Worm (Caenorhabditis elegans) whole organism, L4 larva: ENCODE data around the gene nlp-68.

Experiments
- F26F4.8 ChIP-seq: fragments of 200-800 bp; sonication (Bioruptor generic); conservative IDR thresholded peaks from 2 replicates; pipeline ENCODE4 v1.3.6; 2022; ENCODE audit warnings: missing genetic modification characterization, missing compliant biosample characterization
- F44E2.7 ChIP-seq: fragments of 200-800 bp; sonication (Bioruptor generic); IDR thresholded peaks from 2 replicates; pipeline ENCODE4 v2.1.2; 2022; ENCODE audit warnings: missing genetic modification characterization, missing compliant biosample characterization
- T20F7.1 ChIP-seq: fragments of 200-800 bp; sonication (Bioruptor generic); optimal IDR thresholded peaks from 2 replicates; lab custom pipeline; 2018; ENCODE audit warnings: mild to moderate bottlenecking, missing genetic modification characterization, missing compliant biosample characterization
- T26A8.4 ChIP-seq: fragments of 200-800 bp; sonication (Bioruptor generic); IDR thresholded peaks from 2 replicates; pipeline ENCODE4 v1.3.6; 2022; ENCODE audit warnings: missing genetic modification characterization, missing compliant biosample characterization
- Y48G9A.11 ChIP-seq: fragments of 200-800 bp; sonication (Bioruptor generic); IDR thresholded peaks from 2 replicates; pipeline ENCODE4 v1.3.6; 2022; ENCODE audit warnings: missing genetic modification reagents, missing genetic modification characterization, missing compliant biosample characterization
- Y5F2A.4 ChIP-seq: fragments of 200-800 bp; sonication (Bioruptor generic); optimal IDR thresholded peaks from 2 replicates; lab custom pipeline; 2018; ENCODE audit warnings: mild to moderate bottlenecking, missing genetic modification characterization, missing compliant biosample characterization
- aha-1 ChIP-seq: fragments of 150-350 bp; peaks from one replicate; lab custom pipeline; 2014; ENCODE audit warnings: missing biosample characterization, missing genetic modification characterization
- ama-1 ChIP-seq: fragments of 150-350 bp; optimal IDR thresholded peaks from 2 replicates; lab custom pipeline; 2014; ENCODE audit warnings: inconsistent platforms, mixed read lengths
- arid-1 ChIP-seq: fragments of 200-800 bp; sonication (Bioruptor generic); conservative IDR thresholded peaks from 2 replicates; pipeline ENCODE4 v1.3.6; 2022; ENCODE audit warnings: missing genetic modification reagents, missing genetic modification characterization, missing compliant biosample characterization
- ceh-62 ChIP-seq: sonication (generic microtip); optimal IDR thresholded peaks from 2 replicates; lab custom pipeline; 2017; ENCODE audit warnings: missing biosample characterization, missing genetic modification characterization
- ceh-82 ChIP-seq: sonication (generic microtip); optimal IDR thresholded peaks from 2 replicates; lab custom pipeline; 2017; ENCODE audit warnings: missing biosample characterization, missing genetic modification characterization
- daf-16 ChIP-seq, 3 experiments: sonication (generic microtip); optimal IDR thresholded peaks; 2 replicates each; lab custom pipeline; 2016 to 2017; ENCODE audit warnings: missing genetic modification characterization in 3 of 3, missing genetic modification reagents in 3 of 3, mild to moderate bottlenecking in 2 of 3, missing compliant biosample characterization in 2 of 3, missing biosample characterization in 1 of 3, moderate library complexity in 1 of 3
- egl-27 ChIP-seq: sonication (generic microtip); optimal IDR thresholded peaks from 3 replicates; lab custom pipeline; 2017; ENCODE audit warnings: missing biosample characterization, missing genetic modification reagents, missing genetic modification characterization
- hlh-11 ChIP-seq: fragments of 200-800 bp; sonication (Bioruptor generic); optimal IDR thresholded peaks from 2 replicates; lab custom pipeline; 2018; ENCODE audit warnings: mild to moderate bottlenecking, missing genetic modification characterization, missing compliant biosample characterization
- hlh-30 ChIP-seq: sonication (generic microtip); optimal IDR thresholded peaks from 2 replicates; lab custom pipeline; 2017; ENCODE audit warnings: antibody characterized with exemption, mild to moderate bottlenecking, missing genetic modification characterization, missing compliant biosample characterization; ENCODE audit not compliant: insufficient read depth
- lin-1 ChIP-seq: fragments of 200-800 bp; sonication (Bioruptor generic); IDR thresholded peaks from 2 replicates; pipeline ENCODE4 v1.3.6; 2022; ENCODE audit warnings: missing genetic modification reagents, missing genetic modification characterization, missing compliant biosample characterization
- lin-39 ChIP-seq: fragments of 150-350 bp; optimal IDR thresholded peaks from 2 replicates; lab custom pipeline; 2014; ENCODE audit warnings: missing biosample characterization, missing genetic modification reagents, missing genetic modification characterization
- lsy-2 ChIP-seq, 2 experiments: fragments of 150-350 bp in 1 of 2; sonication (generic microtip) in 1 of 2; optimal IDR thresholded peaks; 2 replicates each; lab custom pipeline; 2014 to 2017; ENCODE audit warnings: missing biosample characterization in 2 of 2, missing genetic modification characterization in 2 of 2
- madf-5 ChIP-seq, 2 experiments: fragments of 200-800 bp; sonication (Bioruptor generic); IDR thresholded peaks; 2 replicates each; pipeline ENCODE4 v1.3.6; 2022; ENCODE audit warnings: missing compliant biosample characterization in 2 of 2, missing genetic modification characterization in 2 of 2
- madf-9 ChIP-seq: fragments of 200-800 bp; sonication (Bioruptor generic); conservative IDR thresholded peaks from 2 replicates; pipeline ENCODE4 v1.3.6; 2022; ENCODE audit warnings: missing genetic modification reagents, missing genetic modification characterization, missing compliant biosample characterization
- mdl-1 ChIP-seq, 2 experiments: fragments of 150-350 bp in 1 of 2; sonication (generic microtip) in 1 of 2; optimal IDR thresholded peaks; 2 replicates each; lab custom pipeline; 2014 to 2017; ENCODE audit warnings: missing biosample characterization in 2 of 2, missing genetic modification characterization in 2 of 2
- mdt-29 ChIP-seq: fragments of 200-800 bp; sonication (Bioruptor generic); IDR thresholded peaks from 2 replicates; pipeline ENCODE4 v1.3.6; 2022; ENCODE audit warnings: missing genetic modification reagents, missing genetic modification characterization, missing compliant biosample characterization
- mep-1 ChIP-seq: fragments of 150-350 bp; sonication (generic microtip); optimal IDR thresholded peaks from 3 replicates; lab custom pipeline; 2014; ENCODE audit warnings: missing biosample characterization, missing genetic modification characterization
- mxl-3 ChIP-seq: fragments of 200-800 bp; sonication (Bioruptor generic); optimal IDR thresholded peaks from 2 replicates; lab custom pipeline; 2018; ENCODE audit warnings: mild to moderate bottlenecking, missing genetic modification characterization, missing compliant biosample characterization
- nhr-10 ChIP-seq: fragments of 150-350 bp; optimal IDR thresholded peaks from 2 replicates; lab custom pipeline; 2014; ENCODE audit warnings: missing biosample characterization, missing genetic modification characterization
- nhr-11 ChIP-seq: fragments of 150-350 bp; optimal IDR thresholded peaks from 2 replicates; lab custom pipeline; 2014; ENCODE audit warnings: missing biosample characterization, missing genetic modification characterization
- nhr-111 ChIP-seq: fragments of 200-800 bp; sonication (Bioruptor generic); optimal IDR thresholded peaks from 2 replicates; lab custom pipeline; 2018; ENCODE audit warnings: mild to moderate bottlenecking, missing genetic modification characterization, missing compliant biosample characterization
- nhr-28 ChIP-seq: fragments of 150-350 bp; optimal IDR thresholded peaks from 2 replicates; lab custom pipeline; 2014; ENCODE audit warnings: missing biosample characterization, missing genetic modification characterization
- nhr-48 ChIP-seq: sonication (generic microtip); optimal IDR thresholded peaks from 2 replicates; lab custom pipeline; 2016; ENCODE audit warnings: mild to moderate bottlenecking, missing genetic modification characterization, missing compliant biosample characterization
- nhr-6 ChIP-seq: fragments of 150-350 bp; optimal IDR thresholded peaks from 2 replicates; lab custom pipeline; 2014; ENCODE audit warnings: missing biosample characterization, missing genetic modification characterization
- nhr-77 ChIP-seq: fragments of 150-350 bp; optimal IDR thresholded peaks from 2 replicates; lab custom pipeline; 2014; ENCODE audit warnings: missing biosample characterization, missing genetic modification characterization
- pha-4 ChIP-seq, 2 experiments: fragments of 150-350 bp in 1 of 2; fragments of 200-800 bp in 1 of 2; sonication (Bioruptor generic) in 1 of 2; IDR thresholded peaks in 1 of 2; optimal IDR thresholded peaks in 1 of 2; 2 replicates each; pipeline versions ENCODE4 v1.3.6 to Lab custom; 2014 to 2022; ENCODE audit warnings: missing genetic modification characterization in 2 of 2, missing genetic modification reagents in 2 of 2, missing biosample characterization in 1 of 2, missing compliant biosample characterization in 1 of 2
- php-3 ChIP-seq: fragments of 200-800 bp; sonication (Bioruptor generic); IDR thresholded peaks from 2 replicates; pipeline ENCODE4 v1.3.6; 2022; ENCODE audit warnings: missing genetic modification reagents, missing genetic modification characterization, missing compliant biosample characterization
- rbr-2 ChIP-seq: sonication (generic microtip); optimal IDR thresholded peaks from 2 replicates; lab custom pipeline; 2016; ENCODE audit warnings: missing genotype, missing genetic modification characterization, missing compliant biosample characterization
- snpc-1.2 ChIP-seq: fragments of 200-800 bp; sonication (Bioruptor generic); IDR thresholded peaks from 2 replicates; pipeline ENCODE4 v1.3.6; 2022; ENCODE audit warnings: missing genetic modification reagents, missing genetic modification characterization, missing compliant biosample characterization
- tra-1 ChIP-seq: fragments of 200-800 bp; sonication (Bioruptor generic); IDR thresholded peaks from 2 replicates; pipeline ENCODE4 v1.3.6; 2022; ENCODE audit warnings: missing genetic modification reagents, missing genetic modification characterization, missing compliant biosample characterization
- zag-1 ChIP-seq: fragments of 150-350 bp; optimal IDR thresholded peaks from 2 replicates; lab custom pipeline; 2014; ENCODE audit warnings: missing biosample characterization, missing genetic modification characterization
- zfp-3 ChIP-seq: fragments of 200-800 bp; sonication (Bioruptor generic); conservative IDR thresholded peaks from 2 replicates; pipeline ENCODE4 v1.3.6; 2022; ENCODE audit warnings: missing genetic modification reagents, missing genetic modification characterization, missing compliant biosample characterization
- zip-2 ChIP-seq: fragments of 150-350 bp; optimal IDR thresholded peaks from 2 replicates; lab custom pipeline; 2014; ENCODE audit warnings: missing biosample characterization, missing genetic modification characterization

Gene nlp-68

ce11 chrIII:10537558-10537957, 1.4 kb downstream of the nlp-68 start (continued):
- no peak for TF ChIP-seq madf-9 (GFP tag; lab: Robert Waterston, UW)
- no peak for TF ChIP-seq F26F4.8 (GFP tag; lab: Robert Waterston, UW)

- TF ChIP-seq T26A8.4 (GFP tag; lab: Robert Waterston, UW) = 0 out of 2 replicates have a peak, but pooled peaks have one; percentile 20
- TF ChIP-seq ama-1 = peak; percentile 67
- no peak for TF ChIP-seq lsy-2 (tag; optimal IDR thresholded peaks at IDR 0.05; lab: Kevin White, UChicago)
- peak; percentile 75 for TF ChIP-seq aha-1 (tag; lab: Kevin White, UChicago)
- no peak for TF ChIP-seq madf-5 (GFP tag; IDR thresholded peaks at IDR 0.05; lab: Robert Waterston, UW)
- TF ChIP-seq nhr-111 (GFP tag; lab: Kevin White, UChicago) = peak; percentile 9
Measured at ce11 chrIII:10537003-10537402, 2.0 kb downstream of the nlp-68 start.

DNA sequence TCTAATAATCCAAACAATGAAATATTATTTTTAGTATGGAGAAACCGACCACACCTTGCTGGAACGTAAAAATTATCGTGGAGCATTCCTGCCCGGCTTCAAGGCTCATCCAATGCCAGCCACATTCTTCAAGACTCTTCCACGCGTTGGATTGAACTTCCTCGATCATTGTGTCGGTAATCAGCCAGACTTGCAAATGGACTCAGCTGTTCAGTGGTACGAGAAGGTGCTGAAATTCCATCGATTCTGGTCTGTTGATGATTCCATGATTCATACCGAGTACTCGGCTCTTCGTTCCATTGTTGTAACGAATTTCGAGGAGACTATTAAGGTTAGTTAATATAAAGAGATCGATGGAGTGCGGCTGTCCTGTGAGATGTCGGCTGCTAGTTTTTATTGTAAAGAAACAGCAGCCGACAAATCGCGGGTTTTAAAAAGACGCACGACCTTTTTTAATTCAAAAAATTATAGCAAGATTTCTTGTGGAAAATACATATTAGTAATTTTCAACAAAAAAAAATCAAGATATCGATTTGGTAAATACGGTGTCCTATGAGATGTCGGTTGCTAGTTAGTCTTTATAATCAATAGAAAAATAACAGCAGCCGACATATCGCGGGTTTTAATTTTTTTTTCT, 2.8 kb downstream of the nlp-68 start:
- TF ChIP-seq pha-4 (GFP tag; IDR thresholded peaks at IDR 0.05; lab: Robert Waterston, UW) (0 out of 2 replicates have a peak, but pooled peaks have one; percentile 5), pha-4 (tag; optimal IDR thresholded peaks at IDR 0.05; lab: Kevin White, UChicago) (no peak), hlh-11 (tag; lab: Kevin White, UChicago) (peak; percentile 27), F44E2.7 (GFP tag; lab: Robert Waterston, UW) (no peak), aha-1 (tag; lab: Kevin White, UChicago) (peak; percentile 71), nhr-48 (tag; lab: Kevin White, UChicago) (no peak), daf-16 (GFP tag; optimal IDR thresholded peaks at IDR 0.05; lab: Kevin White, UChicago) (no peak), daf-16 (tag; optimal IDR thresholded peaks at IDR 0.05; lab: Kevin White, UChicago) (peak; percentile 11)
- TF ChIP-seq, all 104 proteins: peak for 4

- no peak for TF ChIP-seq nhr-28 (tag; lab: Kevin White, UChicago)
- TF ChIP-seq snpc-1.2 (GFP tag; lab: Robert Waterston, UW) = 0 out of 2 replicates have a peak, but pooled peaks have one; percentile 6
- TF ChIP-seq, all 104 proteins: peak for 1
Measured at ce11 chrIII:10535226-10535625, 3.7 kb downstream of the nlp-68 start, which contains the start of gene hpd-1. Gene hpd-1, plus strand, starts transcription at chrIII:10535526.

DNA sequence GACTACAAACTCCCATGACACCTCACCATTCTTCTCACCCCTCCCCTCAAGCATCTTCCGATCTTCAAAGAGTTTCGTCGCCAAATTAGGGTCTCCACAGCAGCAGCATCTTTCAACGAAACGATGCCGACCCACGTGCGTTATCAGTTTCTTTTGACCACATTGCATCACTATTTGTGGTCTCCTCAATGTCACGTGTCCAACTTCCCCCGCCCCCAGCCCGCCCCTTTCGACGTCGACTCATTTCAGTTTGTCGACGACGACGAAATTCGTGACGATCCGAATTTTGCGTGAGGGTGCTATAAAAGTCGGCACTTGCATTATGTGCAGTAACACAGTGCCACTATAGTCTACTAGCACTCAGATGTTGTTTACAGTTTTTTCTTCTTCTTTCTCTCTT, 4.8 kb downstream of the nlp-68 start:
- no peak for TF ChIP-seq Y48G9A.11 (GFP tag; lab: Robert Waterston, UW)
- TF ChIP-seq egl-27 (tag; lab: Kevin White, UChicago) = no peak
- TF ChIP-seq nhr-10 (tag; lab: Kevin White, UChicago) = peak; percentile 12
- peak; percentile 82 for TF ChIP-seq php-3 (GFP tag; lab: Robert Waterston, UW)
- TF ChIP-seq mxl-3 (GFP tag; lab: Kevin White, UChicago) = peak; percentile 98
- TF ChIP-seq mdl-1 (tag; optimal IDR thresholded peaks at IDR 0.05; lab: Kevin White, UChicago) = peak; percentile 74 to 91
- TF ChIP-seq madf-9 (GFP tag; lab: Robert Waterston, UW) = peak; percentile 52; the same call in 1 of the 2 replicates
- TF ChIP-seq rbr-2 (tag; lab: Kevin White, UChicago) = no peak
- TF ChIP-seq T20F7.1 (GFP tag; lab: Kevin White, UChicago) = no peak
- TF ChIP-seq nhr-11 (tag; lab: Kevin White, UChicago) = no peak
- peak; percentile 30 for TF ChIP-seq mep-1
- TF ChIP-seq arid-1 (GFP tag; lab: Robert Waterston, UW) = peak; percentile 64; the same call in 1 of the 2 replicates
- no peak for TF ChIP-seq Y5F2A.4 (GFP tag; lab: Kevin White, UChicago)
- no peak for TF ChIP-seq zag-1 (tag; lab: Kevin White, UChicago)
- TF ChIP-seq hlh-11 (tag; lab: Kevin White, UChicago) = peak; percentile 97
- TF ChIP-seq ceh-62 (tag; lab: Kevin White, UChicago) = no peak
- TF ChIP-seq zip-2 (tag; lab: Kevin White, UChicago) = no peak
- TF ChIP-seq daf-16 (GFP tag; optimal IDR thresholded peaks at IDR 0.05; lab: Kevin White, UChicago) = no peak
- TF ChIP-seq daf-16 (tag; optimal IDR thresholded peaks at IDR 0.05; lab: Kevin White, UChicago) = peak; percentile 41
- TF ChIP-seq snpc-1.2 (GFP tag; lab: Robert Waterston, UW) = no peak
- peak; percentile 45 for TF ChIP-seq aha-1 (tag; lab: Kevin White, UChicago)
- peak; percentile 69 for TF ChIP-seq mdt-29 (GFP tag; lab: Robert Waterston, UW)
- TF ChIP-seq lin-39 = no peak
- peak; percentile 80 for TF ChIP-seq hlh-30 (tag; lab: Kevin White, UChicago)
- TF ChIP-seq tra-1 (GFP tag; lab: Robert Waterston, UW) = peak; percentile 82
- peak; percentile 59; the same call in 1 of the 2 replicates for TF ChIP-seq zfp-3 (GFP tag; lab: Robert Waterston, UW)
- TF ChIP-seq nhr-77 = peak; percentile 28
- 0 out of 2 replicates have a peak, but pooled peaks have one; percentile 23 for TF ChIP-seq lin-1 (GFP tag; lab: Robert Waterston, UW)
- TF ChIP-seq pha-4 (GFP tag; IDR thresholded peaks at IDR 0.05; lab: Robert Waterston, UW) = 0 out of 2 replicates have a peak, but pooled peaks have one; percentile 46
- TF ChIP-seq pha-4 (tag; optimal IDR thresholded peaks at IDR 0.05; lab: Kevin White, UChicago) = no peak
- no peak for TF ChIP-seq ceh-82
- TF ChIP-seq nhr-6 = no peak
